Worm (Caenorhabditis elegans) whole organism, L2 larva: Measurements from ENCODE around the gene sre-18.
A peak's percentile ranks its signal among the peaks of the same experiment; 100 is the strongest.

ENCODE experiments used
- C34F6.9 ChIP-seq: fragments of 150-350 bp; optimal IDR thresholded peaks from 2 replicates; lab custom pipeline; 2014; ENCODE audit warnings: missing biosample characterization, missing genetic modification characterization
- F13H6.1 ChIP-seq: sonication (generic microtip); optimal IDR thresholded peaks from 2 replicates; lab custom pipeline; 2016; ENCODE audit warnings: missing genetic modification characterization, missing compliant biosample characterization
- Y55F3AM.14 ChIP-seq: fragments of 200-800 bp; sonication (Bioruptor generic); optimal IDR thresholded peaks from 2 replicates; lab custom pipeline; 2018; ENCODE audit warnings: mild to moderate bottlenecking, missing genetic modification characterization, missing compliant biosample characterization
- aly-2 ChIP-seq: fragments of 150-350 bp; optimal IDR thresholded peaks from 2 replicates; lab custom pipeline; 2014; ENCODE audit warnings: missing biosample characterization, missing genetic modification characterization
- ama-1 ChIP-seq: fragments of 150-350 bp; optimal IDR thresholded peaks from 2 replicates; lab custom pipeline; 2018; ENCODE audit warnings: inconsistent platforms
- crh-2 ChIP-seq: sonication (generic microtip); optimal IDR thresholded peaks from 2 replicates; lab custom pipeline; 2017; ENCODE audit warnings: missing biosample characterization, missing genetic modification characterization
- dmd-4 ChIP-seq: sonication (generic microtip); optimal IDR thresholded peaks from 2 replicates; lab custom pipeline; 2017; ENCODE audit warnings: missing biosample characterization, missing genetic modification characterization
- elt-3 ChIP-seq: sonication (generic microtip); optimal IDR thresholded peaks from 2 replicates; lab custom pipeline; 2017; ENCODE audit warnings: missing biosample characterization, missing genetic modification characterization
- fos-1 ChIP-seq: fragments of 150-350 bp; optimal IDR thresholded peaks from 2 replicates; lab custom pipeline; 2014; ENCODE audit warnings: missing biosample characterization, missing genetic modification characterization
- gmeb-1 ChIP-seq: fragments of 150-350 bp; optimal IDR thresholded peaks from 2 replicates; lab custom pipeline; 2014; ENCODE audit warnings: missing biosample characterization, missing genetic modification characterization
- lin-11 ChIP-seq: fragments of 150-350 bp; sonication (generic microtip); optimal IDR thresholded peaks from 2 replicates; lab custom pipeline; 2014; ENCODE audit warnings: missing biosample characterization, missing genetic modification characterization, inconsistent platforms, mixed read lengths
- lin-13 ChIP-seq: fragments of 150-350 bp; optimal IDR thresholded peaks from 2 replicates; lab custom pipeline; 2014; ENCODE audit warnings: missing biosample characterization, missing genetic modification reagents, missing genetic modification characterization
- lin-39 ChIP-seq: fragments of 150-350 bp; optimal IDR thresholded peaks from 2 replicates; lab custom pipeline; 2014; ENCODE audit warnings: missing biosample characterization, missing genetic modification reagents, missing genetic modification characterization
- lsy-2 ChIP-seq, 2 experiments: fragments of 150-350 bp in 1 of 2; sonication (generic microtip) in 1 of 2; optimal IDR thresholded peaks; 2 replicates each; lab custom pipeline; 2014 to 2017; ENCODE audit warnings: missing biosample characterization in 2 of 2, missing genetic modification characterization in 2 of 2
- mab-5 ChIP-seq: fragments of 150-350 bp; optimal IDR thresholded peaks from 2 replicates; lab custom pipeline; 2014; ENCODE audit warnings: missing biosample characterization, missing genetic modification characterization
- mdl-1 ChIP-seq, 2 experiments: fragments of 150-350 bp in 1 of 2; sonication (generic microtip) in 1 of 2; optimal IDR thresholded peaks; 2 replicates each; lab custom pipeline; 2017; ENCODE audit warnings: missing biosample characterization in 2 of 2, missing genetic modification characterization in 2 of 2
- nhr-10 ChIP-seq: sonication (generic microtip); optimal IDR thresholded peaks from 2 replicates; lab custom pipeline; 2017; ENCODE audit warnings: missing biosample characterization, missing genetic modification characterization
- nhr-11 ChIP-seq: fragments of 150-350 bp; optimal IDR thresholded peaks from 2 replicates; lab custom pipeline; 2014; ENCODE audit warnings: missing biosample characterization, missing genetic modification characterization
- nhr-12 ChIP-seq: fragments of 150-350 bp; optimal IDR thresholded peaks from 2 replicates; lab custom pipeline; 2014; ENCODE audit warnings: missing biosample characterization, missing genetic modification characterization
- nhr-129 ChIP-seq: fragments of 150-350 bp; optimal IDR thresholded peaks from 2 replicates; lab custom pipeline; 2014; ENCODE audit warnings: missing biosample characterization, missing genetic modification characterization
- nhr-21 ChIP-seq: fragments of 150-350 bp; optimal IDR thresholded peaks from 2 replicates; lab custom pipeline; 2014; ENCODE audit warnings: missing biosample characterization, missing genetic modification characterization
- nhr-237 ChIP-seq: fragments of 150-350 bp; optimal IDR thresholded peaks from 2 replicates; lab custom pipeline; 2014; ENCODE audit warnings: missing biosample characterization, missing genetic modification characterization
- nhr-25 ChIP-seq: fragments of 150-350 bp; sonication (generic microtip); optimal IDR thresholded peaks from 3 replicates; lab custom pipeline; 2014; ENCODE audit warnings: missing biosample characterization, missing genetic modification characterization
- nhr-6 ChIP-seq: fragments of 150-350 bp; optimal IDR thresholded peaks from 2 replicates; lab custom pipeline; 2014; ENCODE audit warnings: missing biosample characterization, missing genetic modification characterization
- nhr-77 ChIP-seq: fragments of 150-350 bp; optimal IDR thresholded peaks from 2 replicates; lab custom pipeline; 2014; ENCODE audit warnings: missing biosample characterization, missing genetic modification characterization
- peb-1 ChIP-seq: fragments of 150-350 bp; optimal IDR thresholded peaks from 2 replicates; lab custom pipeline; 2014; ENCODE audit warnings: missing biosample characterization, missing genetic modification characterization
- sem-4 ChIP-seq: fragments of 150-350 bp; optimal IDR thresholded peaks from 2 replicates; lab custom pipeline; 2014; ENCODE audit warnings: missing biosample characterization, missing genetic modification reagents, missing genetic modification characterization
- skn-1 ChIP-seq: sonication (generic microtip); optimal IDR thresholded peaks from 2 replicates; lab custom pipeline; 2017; ENCODE audit warnings: missing biosample characterization, missing genetic modification characterization
- sma-3 ChIP-seq: sonication (generic microtip); optimal IDR thresholded peaks from 2 replicates; lab custom pipeline; 2016; ENCODE audit warnings: missing genetic modification reagents, missing genetic modification characterization, missing compliant biosample characterization
- sma-9 ChIP-seq, 2 experiments: fragments of 150-350 bp in 1 of 2; sonication (generic microtip) in 1 of 2; optimal IDR thresholded peaks; 2 replicates each; lab custom pipeline; 2014 to 2016; ENCODE audit warnings: missing genetic modification characterization in 2 of 2, mild to moderate bottlenecking in 1 of 2, missing biosample characterization in 1 of 2, missing compliant biosample characterization in 1 of 2, missing genetic modification reagents in 1 of 2, moderate library complexity in 1 of 2
- snpc-4 ChIP-seq: fragments of 150-350 bp; optimal IDR thresholded peaks from 2 replicates; lab custom pipeline; 2014; ENCODE audit warnings: missing biosample characterization, missing genetic modification characterization
- unc-55 ChIP-seq: fragments of 150-350 bp; sonication (generic microtip); optimal IDR thresholded peaks from 3 replicates; lab custom pipeline; 2014; ENCODE audit warnings: missing biosample characterization, missing genetic modification reagents, missing genetic modification characterization
- unc-62 ChIP-seq: fragments of 150-350 bp; optimal IDR thresholded peaks from 2 replicates; lab custom pipeline; 2014; ENCODE audit warnings: missing biosample characterization, missing genetic modification reagents, missing genetic modification characterization
- ztf-1 ChIP-seq: fragments of 200-800 bp; sonication (Bioruptor generic); conservative IDR thresholded peaks from 2 replicates; pipeline ENCODE4 v1.3.6; 2022; ENCODE audit warnings: missing genetic modification characterization, missing compliant biosample characterization
- ztf-4 ChIP-seq: fragments of 150-350 bp; optimal IDR thresholded peaks from 2 replicates; lab custom pipeline; 2014; ENCODE audit warnings: missing biosample characterization, missing genetic modification characterization

sre-18 gene

ce11 chrIV:12261353-12261752, 31.8 kb upstream of the sre-18 start, which contains the start of gene sre-14:
TSS of gene sre-14 (minus strand) at chrIV:12261453.
- TF ChIP-seq ama-1 (lab: Kevin White, UChicago) (no peak), lsy-2 (tag; optimal IDR thresholded peaks at IDR 0.05; lab: Kevin White, UChicago) (no peak), lin-39 (no peak), nhr-25 (no peak), fos-1 (no peak), nhr-6 (tag; lab: Kevin White, UChicago) (no peak), unc-55 (GFP tag; lab: Kevin White, UChicago) (no peak), unc-62 (GFP tag; lab: Kevin White, UChicago) (no peak), lin-13 (no peak), nhr-21 (tag; lab: Kevin White, UChicago) (no peak), nhr-11 (tag; lab: Kevin White, UChicago) (no peak), F13H6.1 (tag; lab: Kevin White, UChicago) (no peak), C34F6.9 (tag; lab: Kevin White, UChicago) (no peak)
- TF ChIP-seq, all 48 proteins: peak for 0

ce11 chrIV:12259161-12259870, 29.7 kb upstream of the sre-18 start, which contains the start of gene Y39C12A.9:
TSS of gene Y39C12A.9 (minus strand) at chrIV:12259211.
- TF ChIP-seq ztf-1 (no peak), nhr-237 (tag; lab: Kevin White, UChicago) (no peak), F13H6.1 (tag; lab: Kevin White, UChicago) (no peak), nhr-6 (tag; lab: Kevin White, UChicago) (no peak), unc-55 (GFP tag; lab: Kevin White, UChicago) (peak; percentile 14), sem-4 (tag; lab: Kevin White, UChicago) (no peak), sma-9 (GFP tag; optimal IDR thresholded peaks at IDR 0.05; lab: Kevin White, UChicago) (no peak), sma-9 (tag; optimal IDR thresholded peaks at IDR 0.05; lab: Kevin White, UChicago) (no peak), C34F6.9 (tag; lab: Kevin White, UChicago) (peak; percentile 1), elt-3 (tag; lab: Kevin White, UChicago) (no peak), mdl-1 (tag; optimal IDR thresholded peaks at IDR 0.05; lab: Kevin White, UChicago) (no peak), nhr-25 (no peak), crh-2 (tag; lab: Kevin White, UChicago) (no peak), peb-1 (tag; lab: Kevin White, UChicago) (no peak), nhr-129 (tag; lab: Kevin White, UChicago) (peak; percentile 64), lsy-2 (tag; optimal IDR thresholded peaks at IDR 0.05; lab: Kevin White, UChicago) (peak in 1 of 2 experiments; percentile 33), snpc-4 (no peak), nhr-10 (tag; lab: Kevin White, UChicago) (no peak), unc-62 (GFP tag; lab: Kevin White, UChicago) (no peak), lin-11 (tag; lab: Kevin White, UChicago) (no peak), Y55F3AM.14 (GFP tag; lab: Kevin White, UChicago) (no peak), aly-2 (no peak), skn-1 (tag; lab: Kevin White, UChicago) (no peak), nhr-77 (tag; lab: Kevin White, UChicago) (no peak), lin-39 (no peak)

ce11 chrIV:12252579-12252978, 23.0 kb upstream of the sre-18 start, which contains the start of gene dnj-26:
TSS of gene dnj-26 (minus strand) at chrIV:12252679.
- TF ChIP-seq sma-3 (GFP tag; lab: Kevin White, UChicago) (no peak), dmd-4 (tag; lab: Kevin White, UChicago) (no peak), peb-1 (tag; lab: Kevin White, UChicago) (no peak), nhr-237 (tag; lab: Kevin White, UChicago) (no peak), nhr-10 (tag; lab: Kevin White, UChicago) (no peak), Y55F3AM.14 (GFP tag; lab: Kevin White, UChicago) (no peak), mdl-1 (tag; optimal IDR thresholded peaks at IDR 0.05; lab: Kevin White, UChicago) (no peak), ztf-1 (no peak)

ce11 chrIV:12244706-12245105, 15.1 kb upstream of the sre-18 start, which contains the start of gene sre-15:
TSS of gene sre-15 (minus strand) at chrIV:12244806.
- TF ChIP-seq lin-11 (tag; lab: Kevin White, UChicago) (no peak), lin-39 (no peak), ama-1 (lab: Kevin White, UChicago) (no peak), mab-5 (tag; lab: Kevin White, UChicago) (no peak), gmeb-1 (no peak), lin-13 (no peak), ztf-4 (tag; lab: Kevin White, UChicago) (no peak), mdl-1 (tag; optimal IDR thresholded peaks at IDR 0.05; lab: Kevin White, UChicago) (no peak), nhr-12 (no peak)
